Fruit fly (Drosophila melanogaster) whole organism, wandering third instar larva: Measurements from ENCODE around the gene CG10674.

Source experiments
- CG32264 ChIP-seq: fragments of 200-800 bp; sonication (Bioruptor generic); optimal IDR thresholded peaks from 2 replicates; lab custom pipeline; 2016; ENCODE audit warnings: missing biosample characterization, missing genetic modification characterization
- Dfd ChIP-seq: fragments of >200 bp; optimal IDR thresholded peaks from 2 replicates; lab custom pipeline; 2017; ENCODE audit warnings: missing biosample characterization, missing genetic modification characterization
- GATAd ChIP-seq: sonication (Bioruptor generic); optimal IDR thresholded peaks from 2 replicates; lab custom pipeline; 2016; ENCODE audit warnings: missing biosample characterization, missing genetic modification characterization
- Hr78 ChIP-seq: fragments of >200 bp; optimal IDR thresholded peaks from 2 replicates; lab custom pipeline; 2017; ENCODE audit warnings: missing biosample characterization, missing genetic modification characterization
- N ChIP-seq: fragments of >200 bp; optimal IDR thresholded peaks from 2 replicates; lab custom pipeline; 2018; ENCODE audit warnings: missing biosample characterization, missing external identifiers, missing genetic modification characterization
- OdsH ChIP-seq: fragments of 200-800 bp; sonication (Bioruptor generic); optimal IDR thresholded peaks from 2 replicates; lab custom pipeline; 2016; ENCODE audit warnings: missing biosample characterization, mild to moderate bottlenecking, missing genetic modification characterization
- h ChIP-seq: fragments of 200-800 bp; sonication (Bioruptor generic); optimal IDR thresholded peaks from 3 replicates; lab custom pipeline; 2016; ENCODE audit warnings: missing biosample characterization, mild to moderate bottlenecking, missing genetic modification characterization
- pan ChIP-seq: fragments of >200 bp; optimal IDR thresholded peaks from 2 replicates; lab custom pipeline; 2017
- tai ChIP-seq: sonication (Bioruptor generic); optimal IDR thresholded peaks from 2 replicates; lab custom pipeline; 2016; ENCODE audit warnings: missing biosample characterization, missing genetic modification characterization

DNA sequence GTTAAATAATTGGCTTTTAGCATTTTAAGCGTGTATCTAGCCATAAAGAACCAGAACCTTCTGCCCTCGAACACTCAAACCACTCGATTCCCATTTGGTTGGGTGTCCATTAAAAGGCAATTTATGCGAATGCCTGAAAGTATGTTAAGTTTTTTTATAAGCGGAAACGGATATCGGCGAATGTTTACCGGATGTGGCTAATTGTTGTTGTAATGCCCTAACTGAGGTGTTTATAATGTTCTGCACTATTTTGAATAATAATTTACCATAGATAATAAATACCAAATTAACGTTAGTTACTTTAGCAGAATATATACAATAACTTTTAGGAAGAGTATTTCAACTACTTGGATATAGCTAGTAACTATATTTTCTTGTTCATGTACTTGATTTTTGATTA lies 39.4 kb downstream of the CG10674 start:
- TF ChIP-seq h (GFP tag; lab: Kevin White, UChicago) (no peak), pan (no peak), Dfd (GFP tag; lab: Kevin White, UChicago) (no peak), CG32264 (GFP tag; lab: Kevin White, UChicago) (no peak), tai (no peak), N (no peak), OdsH (no peak), GATAd (no peak), Hr78 (GFP tag; lab: Kevin White, UChicago) (no peak)
